Fruit fly (Drosophila melanogaster) whole organism: ENCODE measurements around the gene CG31300.

ENCODE experiments used
- CG8478 ChIP-seq: fragments of >200 bp; optimal IDR thresholded peaks from 2 replicates; lab custom pipeline; 2018; ENCODE audit warnings: inconsistent platforms
- Dll ChIP-seq: fragments of >200 bp; optimal IDR thresholded peaks from 2 replicates; lab custom pipeline; 2017
- EcR ChIP-seq, 2 experiments: fragments of >200 bp; optimal IDR thresholded peaks; 2 replicates each; lab custom pipeline; 2017; ENCODE audit warnings: missing biosample characterization in 2 of 2, missing genetic modification characterization in 2 of 2, missing genetic modification reagents in 2 of 2
- pan ChIP-seq: fragments of >200 bp; optimal IDR thresholded peaks from 2 replicates; lab custom pipeline; 2017
- psq ChIP-seq: fragments of >200 bp; optimal IDR thresholded peaks from 2 replicates; lab custom pipeline; 2017
- usp ChIP-seq: fragments of >200 bp; optimal IDR thresholded peaks from 2 replicates; lab custom pipeline; 2017; ENCODE audit warnings: missing biosample characterization, missing genetic modification characterization, mixed read lengths

CG31300 gene

DNA sequence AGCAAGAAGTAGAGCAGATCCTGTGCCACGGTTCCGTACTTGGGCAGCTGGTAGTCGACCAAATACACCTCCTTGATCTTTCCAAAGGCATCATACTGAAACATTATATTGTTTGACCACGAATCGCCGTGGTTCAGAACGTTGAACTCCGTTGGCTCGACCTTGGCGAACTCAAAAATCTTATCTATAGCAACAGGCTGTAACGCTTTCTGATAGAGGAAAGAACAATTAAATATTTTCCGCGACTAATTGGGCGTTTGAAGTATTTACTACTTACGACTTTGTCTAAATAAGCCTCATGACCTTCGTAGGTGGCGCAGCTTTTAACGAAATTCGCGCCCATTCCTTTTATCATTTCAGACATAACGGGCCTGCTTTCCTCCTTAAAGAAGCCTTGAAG lies 38.3 kb downstream of the CG31300 start:
- TF ChIP-seq pan (no peak), psq (lab: Kevin White, UChicago) (no peak), usp (GFP tag; lab: Kevin White, UChicago) (no peak), CG8478 (lab: Kevin White, UChicago) (no peak), Dll (lab: Kevin White, UChicago) (no peak), EcR (GFP tag; optimal IDR thresholded peaks at IDR 0.05; lab: Kevin White, UChicago) (no peak)

DNA sequence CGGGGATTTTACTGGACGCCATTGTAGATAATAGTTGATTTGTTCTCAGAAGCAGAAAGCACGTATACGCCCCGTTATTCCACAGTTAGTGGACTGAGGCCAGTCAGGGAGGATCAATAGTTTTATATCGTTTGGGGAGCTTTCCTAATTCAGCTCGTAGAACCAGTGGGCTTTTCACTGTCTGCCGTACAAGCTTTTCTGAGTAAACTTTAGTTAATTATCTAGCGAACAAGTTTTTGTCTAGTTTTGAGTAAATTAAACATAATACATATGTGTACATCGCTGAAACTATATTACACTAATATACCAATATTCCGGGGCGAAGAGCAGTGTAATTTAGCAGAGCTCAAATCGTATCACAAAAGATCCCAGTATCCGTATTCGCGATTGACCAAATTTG lies 39.2 kb downstream of the CG31300 start, which contains the start of gene CG10562:
TSS of gene CG10562 (minus strand) at position 101 of the 400 bp plus-strand sequence.
- no peak for TF ChIP-seq CG8478 (lab: Kevin White, UChicago)
- no peak for TF ChIP-seq EcR (GFP tag; optimal IDR thresholded peaks at IDR 0.05; lab: Kevin White, UChicago)
- TF ChIP-seq pan: no peak
- TF ChIP-seq Dll (lab: Kevin White, UChicago): no peak
- TF ChIP-seq usp (GFP tag; lab: Kevin White, UChicago): no peak
- TF ChIP-seq psq (lab: Kevin White, UChicago): no peak

DNA sequence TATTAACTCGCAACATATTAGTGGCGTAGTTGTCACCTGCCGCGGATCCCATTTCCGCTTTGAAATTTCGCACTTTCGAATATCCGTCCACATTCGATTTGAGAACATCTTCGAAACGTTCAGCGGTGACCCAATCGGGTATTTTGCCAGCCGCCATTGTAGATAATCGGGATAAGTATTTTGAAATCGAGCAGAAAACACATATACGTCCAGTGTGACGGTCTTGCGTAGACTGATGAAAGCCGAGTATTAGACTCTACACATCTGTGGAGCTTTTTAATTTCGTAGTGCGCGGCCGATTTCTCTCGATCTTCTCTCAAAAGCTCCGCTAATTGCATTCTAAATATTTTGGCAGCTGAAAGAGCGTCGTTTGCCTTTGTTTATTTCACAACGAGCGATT lies 45.7 kb downstream of the CG31300 start, which contains the start of gene CHKov1:
TSS of gene CHKov1 (minus strand) at position 238 of the 400 bp plus-strand sequence.
- TF ChIP-seq CG8478 (lab: Kevin White, UChicago) (no peak), usp (GFP tag; lab: Kevin White, UChicago) (no peak), Dll (lab: Kevin White, UChicago) (no peak), EcR (GFP tag; optimal IDR thresholded peaks at IDR 0.05; lab: Kevin White, UChicago) (no peak), pan (no peak), psq (lab: Kevin White, UChicago) (no peak)

DNA sequence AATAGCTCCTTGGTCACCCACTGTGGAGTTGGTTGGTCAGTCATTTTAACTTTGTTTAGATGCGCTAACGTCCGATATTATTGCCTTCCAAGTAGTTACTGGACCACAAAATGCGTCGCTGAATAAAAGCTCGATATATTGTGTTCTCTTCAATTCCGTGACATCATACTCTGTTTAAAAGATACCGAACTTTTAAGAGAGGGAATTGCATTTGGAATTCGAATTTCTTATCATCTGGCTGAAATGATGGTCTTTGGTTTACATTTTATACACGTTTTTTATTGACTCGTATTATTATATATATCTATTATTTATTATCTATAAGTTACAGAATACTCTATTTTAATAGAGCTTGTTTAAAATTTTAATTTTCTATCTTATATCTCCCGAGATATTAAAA lies 47.7 kb downstream of the CG31300 start, which contains the start of gene CHKov2:
TSS of gene CHKov2 (minus strand) at position 101 of the 400 bp plus-strand sequence.
- TF ChIP-seq pan: no peak
- no peak for TF ChIP-seq EcR (GFP tag; optimal IDR thresholded peaks at IDR 0.05; lab: Kevin White, UChicago)
- TF ChIP-seq usp (GFP tag; lab: Kevin White, UChicago): no peak
- no peak for TF ChIP-seq Dll (lab: Kevin White, UChicago)
- TF ChIP-seq psq (lab: Kevin White, UChicago): no peak
- no peak for TF ChIP-seq CG8478 (lab: Kevin White, UChicago)
